Fruit fly (Drosophila melanogaster): ENCODE results near the gene Sema1a.

Gene Sema1a

DNA sequence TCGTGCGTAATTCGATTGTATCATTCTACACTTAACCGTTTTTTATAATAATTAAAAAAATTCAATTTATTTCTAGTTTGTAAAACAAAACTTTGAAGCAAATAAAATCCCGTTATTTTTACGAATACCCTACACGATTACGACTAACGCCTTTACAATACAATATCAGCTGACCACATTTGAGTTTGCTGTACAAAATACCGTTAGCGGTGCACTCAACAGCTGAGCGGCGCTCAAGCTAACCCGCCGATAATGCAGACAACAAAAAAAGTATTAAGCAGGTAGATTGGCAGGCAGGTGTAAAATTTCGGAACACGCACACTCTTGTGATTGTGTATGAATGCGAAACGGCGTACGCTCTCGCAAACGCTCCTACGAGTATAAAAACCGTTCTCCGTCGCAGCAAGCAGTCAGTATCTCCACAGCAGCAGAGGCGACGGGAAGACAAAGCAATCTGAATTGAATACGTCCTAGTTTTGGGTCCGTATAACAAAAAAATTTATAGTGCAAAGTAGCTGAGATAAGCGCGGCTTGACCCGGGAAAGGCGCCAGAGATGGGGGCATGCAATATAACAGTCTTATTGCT lies 20.1 kb upstream of the Sema1a start, which contains the start of gene Acer (continued):
- TF ChIP-seq CG5180 (GFP tag; optimal IDR thresholded peaks at IDR 0.05) (no peak), Jarid2 (GFP tag; optimal IDR thresholded peaks at IDR 0.05) (peak; percentile 75), Nf-YC (tag; optimal IDR thresholded peaks at IDR 0.05) (peak; percentile 25), Fer1 (GFP tag; optimal IDR thresholded peaks at IDR 0.05) (peak; percentile 8), CG3726 (GFP tag; IDR thresholded peaks at IDR 0.05) (no peak), nau (GFP tag; optimal IDR thresholded peaks at IDR 0.05) (no peak), kni (GFP tag; optimal IDR thresholded peaks at IDR 0.05) (peak; percentile 73), Aef1 (GFP tag; IDR thresholded peaks at IDR 0.05) (no peak), al (GFP tag; IDR thresholded peaks at IDR 0.05) (no peak), gro (GFP tag; optimal IDR thresholded peaks at IDR 0.05) (peak; percentile 24), CG10565 (GFP tag; optimal IDR thresholded peaks at IDR 0.05) (no peak), CG32772 (GFP tag; IDR thresholded peaks at IDR 0.05) (no peak), wor (GFP tag; IDR thresholded peaks at IDR 0.05) (no peak), knrl (GFP tag; IDR thresholded peaks at IDR 0.05; ENCODE audit: partially characterized antibody) (0 out of 3 replicates have a peak, but pooled peaks have one; percentile 29), fd64A (GFP tag; optimal IDR thresholded peaks at IDR 0.05) (no peak), Side (GFP tag; optimal IDR thresholded peaks at IDR 0.05) (no peak), Atf6 (GFP tag; IDR thresholded peaks at IDR 0.05) (no peak), CG8924 (tag; optimal IDR thresholded peaks at IDR 0.05) (peak; percentile 14), usp (GFP tag; optimal IDR thresholded peaks at IDR 0.05) (no peak), Dref (GFP tag; IDR thresholded peaks at IDR 0.05) (no peak), MBD-R2 (GFP tag; IDR thresholded peaks at IDR 0.05) (peak; percentile 26; the same call in 1 of the 2 replicates), pb (GFP tag; optimal IDR thresholded peaks at IDR 0.05) (no peak), CG7786 (GFP tag; optimal IDR thresholded peaks at IDR 0.05) (no peak), CG12236 (GFP tag; optimal IDR thresholded peaks at IDR 0.05) (no peak), fd96Cb (tag; optimal IDR thresholded peaks at IDR 0.05) (no peak), CG18476 (GFP tag; optimal IDR thresholded peaks at IDR 0.05) (no peak), CG12155 (GFP tag; optimal IDR thresholded peaks at IDR 0.05) (no peak), hbn (GFP tag; IDR thresholded peaks at IDR 0.05; ENCODE audit: partially characterized antibody) (no peak; the same call in 1 of the 2 replicates), nom (GFP tag; optimal IDR thresholded peaks at IDR 0.05) (peak; percentile 11), CG34376 (GFP tag; optimal IDR thresholded peaks at IDR 0.05) (peak; percentile 64), sqz (GFP tag; optimal IDR thresholded peaks at IDR 0.05) (peak; percentile 51), CG3847 (GFP tag; IDR thresholded peaks at IDR 0.05) (no peak), CG31441 (GFP tag; IDR thresholded peaks at IDR 0.05) (0 out of 2 replicates have a peak, but pooled peaks have one; percentile 25), CG4404 (GFP tag; IDR thresholded peaks at IDR 0.05) (no peak), Hsf (GFP tag; optimal IDR thresholded peaks at IDR 0.05) (no peak), cato (GFP tag; optimal IDR thresholded peaks at IDR 0.05; ENCODE audit: borderline replicate concordance) (no peak), Dp (GFP tag; optimal IDR thresholded peaks at IDR 0.05) (peak; percentile 6), ara (GFP tag; IDR thresholded peaks at IDR 0.05) (no peak), Rfx (GFP tag; IDR thresholded peaks at IDR 0.05) (no peak), Max (GFP tag; optimal IDR thresholded peaks at IDR 0.05) (no peak), Gug (GFP tag; IDR thresholded peaks at IDR 0.05) (no peak), gfzf (GFP tag; optimal IDR thresholded peaks at IDR 0.05) (peak; percentile 39), CG1832 (GFP tag; optimal IDR thresholded peaks at IDR 0.05) (no peak), Nf-YB (GFP tag; optimal IDR thresholded peaks at IDR 0.05) (peak; percentile 5), CG15073 (GFP tag; optimal IDR thresholded peaks at IDR 0.05) (no peak), cad (GFP tag; optimal IDR thresholded peaks at IDR 0.05) (no peak), Atf3 (GFP tag; optimal IDR thresholded peaks at IDR 0.05) (no peak), CG4617 (GFP tag; optimal IDR thresholded peaks at IDR 0.05; ENCODE audit: borderline replicate concordance) (no peak), slbo (GFP tag; IDR thresholded peaks at IDR 0.05) (no peak), CG10654 (GFP tag; optimal IDR thresholded peaks at IDR 0.05) (no peak), gt (GFP tag; IDR thresholded peaks at IDR 0.05) (no peak)

All from whole organism, embryonic.